Fruit fly (Drosophila melanogaster) whole organism, adult: ENCODE results near the gene Smvt.

Experiments used
- CG12768 ChIP-seq: fragments of 200-800 bp; sonication (Bioruptor generic); optimal IDR thresholded peaks from 2 replicates; lab custom pipeline; 2017; ENCODE audit warnings: missing biosample characterization, missing genetic modification characterization, mild to moderate bottlenecking, moderate library complexity, missing genetic modification reagents
- CG14711 ChIP-seq: fragments of 200-800 bp; sonication (Bioruptor generic); optimal IDR thresholded peaks from 2 replicates; lab custom pipeline; 2018; ENCODE audit warnings: missing biosample characterization, mild to moderate bottlenecking, missing genetic modification characterization, moderate library complexity
- CG1620 ChIP-seq: fragments of 200-800 bp; sonication (Bioruptor generic); optimal IDR thresholded peaks from 2 replicates; lab custom pipeline; 2016; ENCODE audit warnings: missing biosample characterization, missing genetic modification characterization
- bab1 ChIP-seq: fragments of 200-800 bp; sonication (Bioruptor generic); optimal IDR thresholded peaks from 3 replicates; lab custom pipeline; 2019; ENCODE audit warnings: missing biosample characterization, mild to moderate bottlenecking, missing genetic modification characterization, moderate library complexity
- kay ChIP-seq: fragments of 200-800 bp; sonication (Bioruptor generic); peaks from one replicate; lab custom pipeline; 2016; ENCODE audit warnings: missing biosample characterization, missing genetic modification characterization, borderline replicate concordance
- ovo ChIP-seq: fragments of 200-800 bp; sonication (Bioruptor generic); optimal IDR thresholded peaks from 2 replicates; lab custom pipeline; 2016; ENCODE audit warnings: missing biosample characterization, missing genetic modification characterization
- pad ChIP-seq: fragments of 200-800 bp; sonication (Bioruptor generic); optimal IDR thresholded peaks from 3 replicates; lab custom pipeline; 2017; ENCODE audit warnings: missing biosample characterization, missing genetic modification characterization, mild to moderate bottlenecking, moderate library complexity, missing genetic modification reagents

dm6 chr3R:31725486-31726227 is 35.7 kb downstream of the Smvt start:
- no peak for TF ChIP-seq kay (GFP tag; lab: Kevin White, UChicago)
- peak; percentile 68 for TF ChIP-seq ovo
- no peak for TF ChIP-seq CG1620
- TF ChIP-seq CG12768 (GFP tag; lab: Kevin White, UChicago), result peak; percentile 61
- TF ChIP-seq bab1 (GFP tag; lab: Kevin White, UChicago), result no peak
- no peak for TF ChIP-seq CG14711 (tag; lab: Kevin White, UChicago)
- peak; percentile 91 for TF ChIP-seq pad (GFP tag; lab: Kevin White, UChicago)
